Worm (Caenorhabditis elegans) whole organism, young adult: ENCODE data around the gene ZK813.1.

ENCODE experiments used
- F10E7.11 ChIP-seq: sonication (generic microtip); optimal IDR thresholded peaks from 2 replicates; lab custom pipeline; 2017; ENCODE audit warnings: mild to moderate bottlenecking, missing genetic modification characterization, moderate library complexity, missing compliant biosample characterization
- F33H1.4 ChIP-seq: fragments of 200-800 bp; sonication (Bioruptor generic); IDR thresholded peaks from 2 replicates; pipeline ENCODE4 v1.3.6; 2022; ENCODE audit warnings: missing genetic modification reagents, missing genetic modification characterization, missing compliant biosample characterization
- F39B2.1 ChIP-seq: fragments of 200-800 bp; sonication (Bioruptor generic); IDR thresholded peaks from 2 replicates; pipeline ENCODE4 v1.3.6; 2022; ENCODE audit warnings: missing genetic modification reagents, missing genetic modification characterization, missing compliant biosample characterization
- F55B11.4 ChIP-seq: sonication (generic microtip); optimal IDR thresholded peaks from 2 replicates; lab custom pipeline; 2016; ENCODE audit warnings: missing compliant biosample characterization, missing genetic modification characterization, borderline replicate concordance; ENCODE audit not compliant: insufficient read depth
- F57C9.4 ChIP-seq: sonication (generic microtip); optimal IDR thresholded peaks from 2 replicates; lab custom pipeline; 2017; ENCODE audit warnings: mild to moderate bottlenecking, missing genetic modification characterization, missing compliant biosample characterization
- T07F8.4 ChIP-seq: sonication (generic microtip); optimal IDR thresholded peaks from 2 replicates; lab custom pipeline; 2016; ENCODE audit warnings: mild to moderate bottlenecking, missing genetic modification characterization, moderate library complexity, missing compliant biosample characterization
- Y53F4B.3 ChIP-seq: fragments of 200-800 bp; sonication (Bioruptor generic); IDR thresholded peaks from 2 replicates; pipeline ENCODE4 v1.3.6; 2022; ENCODE audit warnings: missing genetic modification reagents, missing genetic modification characterization, missing compliant biosample characterization
- Y53G8AR.9 ChIP-seq: fragments of 200-800 bp; sonication (Bioruptor generic); conservative IDR thresholded peaks from 2 replicates; pipeline ENCODE4 v1.3.6; 2022; ENCODE audit warnings: missing genetic modification reagents, missing genetic modification characterization, missing compliant biosample characterization
- Y67H2A.10 ChIP-seq: fragments of 200-800 bp; sonication (Bioruptor generic); conservative IDR thresholded peaks from 2 replicates; pipeline ENCODE4 v1.3.6; 2022; ENCODE audit warnings: missing genetic modification reagents, missing genetic modification characterization, missing compliant biosample characterization
- Y79H2A.3 ChIP-seq: fragments of 200-800 bp; sonication (Bioruptor generic); conservative IDR thresholded peaks from 2 replicates; pipeline ENCODE4 v1.3.6; 2022; ENCODE audit warnings: missing genetic modification reagents, missing genetic modification characterization, missing compliant biosample characterization
- ZK185.1 ChIP-seq: sonication (generic microtip); optimal IDR thresholded peaks from 2 replicates; lab custom pipeline; 2016; ENCODE audit warnings: mild to moderate bottlenecking, missing genetic modification characterization, missing compliant biosample characterization; ENCODE audit not compliant: poor library complexity, severe bottlenecking
- akir-1 ChIP-seq: fragments of 200-800 bp; sonication (Bioruptor generic); optimal IDR thresholded peaks from 2 replicates; lab custom pipeline; 2018; ENCODE audit warnings: mild to moderate bottlenecking, missing genetic modification characterization, moderate library complexity, missing compliant biosample characterization
- ama-1 ChIP-seq, 3 experiments: fragments of 150-350 bp in 1 of 3; sonication (generic microtip) in 2 of 3; optimal IDR thresholded peaks; 2 replicates each; lab custom pipeline; 2014 to 2018; ENCODE audit warnings: missing biosample characterization in 2 of 3, missing genetic modification characterization in 2 of 3, missing genetic modification reagents in 2 of 3
- atf-7 ChIP-seq: sonication (generic microtip); optimal IDR thresholded peaks from 2 replicates; lab custom pipeline; 2017; ENCODE audit warnings: mild to moderate bottlenecking, missing genetic modification characterization, missing compliant biosample characterization
- attf-3 ChIP-seq: fragments of 200-800 bp; sonication (Bioruptor generic); conservative IDR thresholded peaks from 2 replicates; pipeline ENCODE4 v1.3.6; 2022; ENCODE audit warnings: missing genetic modification reagents, missing genetic modification characterization, missing compliant biosample characterization
- bed-1 ChIP-seq: fragments of 200-800 bp; sonication (Bioruptor generic); IDR thresholded peaks from 2 replicates; pipeline ENCODE4 v1.3.6; 2022; ENCODE audit warnings: missing genetic modification reagents, missing genetic modification characterization, missing compliant biosample characterization
- bed-2 ChIP-seq: fragments of 200-800 bp; sonication (Bioruptor generic); IDR thresholded peaks from 2 replicates; pipeline ENCODE4 v1.3.6; 2022; ENCODE audit warnings: missing genetic modification reagents, missing genetic modification characterization, missing compliant biosample characterization
- ceh-27 ChIP-seq: fragments of 200-800 bp; sonication (Bioruptor generic); optimal IDR thresholded peaks from 2 replicates; lab custom pipeline; 2018; ENCODE audit warnings: mild to moderate bottlenecking, missing genetic modification characterization, moderate library complexity, missing compliant biosample characterization
- ceh-40 ChIP-seq: fragments of 200-800 bp; sonication (Bioruptor generic); IDR thresholded peaks from 2 replicates; pipeline ENCODE4 v1.3.6; 2022; ENCODE audit warnings: missing genetic modification characterization, missing compliant biosample characterization
- ceh-91 ChIP-seq: fragments of 200-800 bp; sonication (Bioruptor generic); IDR thresholded peaks from 2 replicates; pipeline ENCODE4 v1.3.6; 2022; ENCODE audit warnings: missing genetic modification reagents, missing genetic modification characterization, missing compliant biosample characterization
- chd-7 ChIP-seq: sonication (generic microtip); optimal IDR thresholded peaks from 2 replicates; lab custom pipeline; 2016; ENCODE audit warnings: mild to moderate bottlenecking, missing genetic modification characterization, moderate library complexity, missing compliant biosample characterization
- egl-18 ChIP-seq: fragments of 200-800 bp; sonication (Bioruptor generic); IDR thresholded peaks from 2 replicates; pipeline ENCODE4 v1.3.6; 2022; ENCODE audit warnings: missing genetic modification reagents, missing genetic modification characterization, missing compliant biosample characterization
- gei-17 ChIP-seq: fragments of 200-800 bp; sonication (Bioruptor generic); optimal IDR thresholded peaks from 2 replicates; lab custom pipeline; 2018; ENCODE audit warnings: mild to moderate bottlenecking, missing genetic modification characterization, missing compliant biosample characterization
- hlh-12 ChIP-seq: sonication (generic microtip); optimal IDR thresholded peaks from 2 replicates; lab custom pipeline; 2016; ENCODE audit warnings: missing genetic modification characterization, missing compliant biosample characterization
- hlh-26 ChIP-seq: fragments of 200-800 bp; sonication (Bioruptor generic); conservative IDR thresholded peaks from 2 replicates; pipeline ENCODE4 v1.3.6; 2022; ENCODE audit warnings: missing genetic modification reagents, missing genetic modification characterization, missing compliant biosample characterization
- hmg-1.2 ChIP-seq: fragments of 200-800 bp; sonication (Bioruptor generic); IDR thresholded peaks from 2 replicates; pipeline ENCODE4 v1.3.6; 2022; ENCODE audit warnings: missing genetic modification reagents, missing genetic modification characterization, missing compliant biosample characterization
- let-607 ChIP-seq, 2 experiments: fragments of 200-800 bp in 1 of 2; sonication (Bioruptor generic) in 1 of 2; sonication (generic microtip) in 1 of 2; optimal IDR thresholded peaks; 2 replicates each; lab custom pipeline; 2016 to 2018; ENCODE audit warnings: mild to moderate bottlenecking in 2 of 2, missing compliant biosample characterization in 2 of 2, missing genetic modification characterization in 2 of 2, moderate library complexity in 2 of 2, missing genotype in 1 of 2
- lsy-27 ChIP-seq: sonication (generic microtip); optimal IDR thresholded peaks from 2 replicates; lab custom pipeline; 2017; ENCODE audit warnings: missing genetic modification characterization, mild to moderate bottlenecking, missing compliant biosample characterization, antibody characterized with exemption, missing genotype, borderline replicate concordance; ENCODE audit not compliant: insufficient read depth
- madf-8 ChIP-seq: fragments of 200-800 bp; sonication (Bioruptor generic); conservative IDR thresholded peaks from 2 replicates; pipeline ENCODE4 v1.3.6; 2022; ENCODE audit warnings: missing genetic modification reagents, missing genetic modification characterization, missing compliant biosample characterization
- mel-28 ChIP-seq: sonication (generic microtip); optimal IDR thresholded peaks from 2 replicates; lab custom pipeline; 2016; ENCODE audit warnings: borderline replicate concordance, mild to moderate bottlenecking, missing genetic modification characterization, missing compliant biosample characterization
- mes-4 ChIP-seq: sonication (generic microtip); optimal IDR thresholded peaks from 2 replicates; lab custom pipeline; 2016; ENCODE audit warnings: missing genotype, missing genetic modification characterization, missing compliant biosample characterization
- nhr-120 ChIP-seq: fragments of 200-800 bp; sonication (Bioruptor generic); IDR thresholded peaks from 2 replicates; pipeline ENCODE4 v1.3.6; 2022; ENCODE audit warnings: missing genetic modification characterization, missing compliant biosample characterization
- nhr-179 ChIP-seq: sonication (generic microtip); optimal IDR thresholded peaks from 2 replicates; lab custom pipeline; 2016; ENCODE audit warnings: mild to moderate bottlenecking, missing genetic modification characterization, missing compliant biosample characterization
- nhr-80 ChIP-seq: sonication (generic microtip); optimal IDR thresholded peaks from 2 replicates; lab custom pipeline; 2016; ENCODE audit warnings: missing genetic modification characterization, missing compliant biosample characterization
- pbrm-1 ChIP-seq: fragments of 200-800 bp; sonication (Bioruptor generic); IDR thresholded peaks from 2 replicates; pipeline ENCODE4 v1.3.6; 2022; ENCODE audit warnings: missing genetic modification reagents, missing genetic modification characterization, missing compliant biosample characterization
- repo-1 ChIP-seq: sonication (generic microtip); optimal IDR thresholded peaks from 2 replicates; lab custom pipeline; 2017; ENCODE audit warnings: mild to moderate bottlenecking, missing genetic modification characterization, missing compliant biosample characterization
- rpc-1 ChIP-seq, 2 experiments: fragments of 150-350 bp in 1 of 2; sonication (generic microtip) in 1 of 2; optimal IDR thresholded peaks; 2 replicates each; lab custom pipeline; 2014 to 2018; ENCODE audit warnings: missing biosample characterization in 1 of 2, missing genetic modification characterization in 1 of 2, missing genetic modification reagents in 1 of 2, missing genotype in 1 of 2
- sea-2 ChIP-seq: fragments of 200-800 bp; sonication (Bioruptor generic); IDR thresholded peaks from 2 replicates; pipeline ENCODE4 v1.3.6; 2022; ENCODE audit warnings: missing genetic modification characterization, missing compliant biosample characterization
- tbx-9 ChIP-seq: sonication (generic microtip); optimal IDR thresholded peaks from 2 replicates; lab custom pipeline; 2016; ENCODE audit warnings: borderline replicate concordance, missing genetic modification characterization, inconsistent platforms, missing compliant biosample characterization
- ztf-22 ChIP-seq: fragments of 200-800 bp; sonication (Bioruptor generic); optimal IDR thresholded peaks from 2 replicates; lab custom pipeline; 2018; ENCODE audit warnings: mild to moderate bottlenecking, missing genetic modification characterization, moderate library complexity, missing compliant biosample characterization
- ztf-25 ChIP-seq: fragments of 200-800 bp; sonication (Bioruptor generic); IDR thresholded peaks from 2 replicates; pipeline ENCODE4 v1.3.6; 2022; ENCODE audit warnings: missing genetic modification reagents, missing genetic modification characterization, missing compliant biosample characterization
- ztf-26 ChIP-seq: sonication (generic microtip); optimal IDR thresholded peaks from 2 replicates; lab custom pipeline; 2017; ENCODE audit warnings: missing genetic modification characterization, missing compliant biosample characterization

ZK813.1 gene

DNA sequence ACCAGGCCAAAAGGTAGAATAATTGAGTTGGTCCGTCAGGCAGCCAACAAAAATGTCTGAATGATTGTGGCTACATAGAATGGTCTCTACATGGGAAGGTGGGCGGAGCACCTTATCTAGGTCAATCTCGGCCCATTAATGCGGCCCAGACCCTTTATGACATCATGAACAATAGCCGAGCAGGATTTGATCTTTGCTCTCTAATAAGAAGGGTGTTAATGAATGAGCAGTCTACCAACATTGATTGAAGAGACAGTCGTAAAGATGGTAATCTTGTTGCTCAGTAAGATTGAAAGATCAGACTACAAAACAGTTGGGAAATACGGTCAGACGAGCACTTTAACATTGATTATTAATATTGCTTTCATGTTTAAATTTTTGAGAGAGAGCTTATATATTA is 45.7 kb upstream of the ZK813.1 start:
- no peak for TF ChIP-seq attf-3 (GFP tag; lab: Robert Waterston, UW)
- TF ChIP-seq F57C9.4 (tag; lab: Kevin White, UChicago): no peak
- no peak for TF ChIP-seq madf-8 (GFP tag; lab: Robert Waterston, UW)
- TF ChIP-seq ceh-91 (GFP tag; lab: Robert Waterston, UW): no peak
- TF ChIP-seq, all 124 proteins: peak for 0

DNA sequence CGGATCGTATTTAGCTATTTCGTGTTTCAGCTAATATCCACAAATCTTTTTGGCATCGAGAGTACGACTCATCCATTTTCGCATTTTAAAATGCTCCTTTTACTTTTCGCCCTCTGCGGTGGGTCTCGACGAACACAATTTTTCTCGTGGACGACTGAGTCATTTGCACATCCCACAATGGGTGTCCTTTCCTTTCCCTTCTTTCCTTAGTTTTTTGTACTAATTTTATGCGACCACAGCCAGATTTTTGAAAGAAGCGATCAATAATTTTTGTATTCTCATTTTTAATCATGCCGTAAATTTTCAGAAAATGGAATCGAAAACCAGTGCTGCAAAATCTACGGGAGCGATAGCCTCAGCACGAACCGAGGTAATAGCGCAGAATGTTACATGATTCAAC is 44.4 kb upstream of the ZK813.1 start, which contains the start of gene C04F6.9:
Gene C04F6.9, plus strand, starts transcription at position 301 of the 400 bp plus-strand sequence.
- TF ChIP-seq F33H1.4 (GFP tag; lab: Robert Waterston, UW) (no peak), Y79H2A.3 (GFP tag; lab: Robert Waterston, UW) (no peak), Y53F4B.3 (no peak), bed-2 (no peak), tbx-9 (tag; lab: Kevin White, UChicago) (no peak), Y53G8AR.9 (no peak), nhr-120 (GFP tag; lab: Robert Waterston, UW) (no peak), sea-2 (GFP tag; lab: Robert Waterston, UW) (no peak), egl-18 (GFP tag; lab: Robert Waterston, UW) (no peak), mes-4 (tag; lab: Kevin White, UChicago) (no peak), repo-1 (no peak), T07F8.4 (no peak), F39B2.1 (GFP tag; lab: Robert Waterston, UW) (no peak), lsy-27 (tag; lab: Kevin White, UChicago) (no peak), pbrm-1 (GFP tag; lab: Robert Waterston, UW) (no peak)

DNA sequence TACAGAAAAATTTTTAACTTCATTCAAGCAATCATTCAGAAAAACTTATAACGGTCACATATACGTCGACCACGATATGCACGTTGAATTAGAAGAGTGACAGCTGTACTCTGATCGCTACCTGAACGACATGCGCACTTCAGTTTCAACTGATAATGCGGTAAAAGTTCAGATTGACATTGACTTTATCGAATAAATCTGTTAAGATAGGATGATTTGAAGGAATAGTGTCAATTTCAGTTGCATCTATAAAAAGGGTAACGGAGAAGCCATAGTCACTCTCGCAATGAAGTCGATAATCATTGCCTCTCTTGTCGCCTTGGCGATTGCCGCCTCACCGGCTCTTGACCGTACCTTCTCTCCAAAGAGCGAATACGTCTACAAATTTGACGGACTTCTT is 42.9 kb upstream of the ZK813.1 start, which contains the start of gene vit-5:
Gene vit-5, plus strand, starts transcription at position 277 of the 400 bp plus-strand sequence.
- no peak for TF ChIP-seq T07F8.4
- no peak for TF ChIP-seq ceh-40 (GFP tag; lab: Robert Waterston, UW)
- TF ChIP-seq nhr-80 (tag; lab: Kevin White, UChicago): peak; percentile 83
- TF ChIP-seq let-607 (tag; optimal IDR thresholded peaks at IDR 0.05; lab: Kevin White, UChicago): peak in 1 of 2 experiments; percentile 69
- peak; percentile 56 for TF ChIP-seq chd-7
- TF ChIP-seq F10E7.11 (tag; lab: Kevin White, UChicago): no peak
- no peak for TF ChIP-seq hlh-26
- TF ChIP-seq ceh-91 (GFP tag; lab: Robert Waterston, UW): no peak
- no peak for TF ChIP-seq ZK185.1
- no peak for TF ChIP-seq ztf-26 (tag; lab: Kevin White, UChicago)
- peak; percentile 66 for TF ChIP-seq atf-7 (tag; lab: Kevin White, UChicago)
- no peak for TF ChIP-seq mel-28 (tag; lab: Kevin White, UChicago)
- TF ChIP-seq nhr-179: no peak
- no peak for TF ChIP-seq ama-1 (optimal IDR thresholded peaks at IDR 0.05; lab: Kevin White, UChicago)
- TF ChIP-seq ama-1 (GFP tag; optimal IDR thresholded peaks at IDR 0.05; lab: Kevin White, UChicago): no peak
- no peak for TF ChIP-seq gei-17 (GFP tag; lab: Kevin White, UChicago)
- no peak for TF ChIP-seq akir-1 (GFP tag; lab: Kevin White, UChicago)
- TF ChIP-seq bed-1 (GFP tag; lab: Robert Waterston, UW): no peak
- TF ChIP-seq hlh-12 (tag; lab: Kevin White, UChicago): no peak
- no peak for TF ChIP-seq F55B11.4
- no peak for TF ChIP-seq ztf-25 (GFP tag; lab: Robert Waterston, UW)
- no peak for TF ChIP-seq lsy-27 (tag; lab: Kevin White, UChicago)
- no peak for TF ChIP-seq rpc-1 (optimal IDR thresholded peaks at IDR 0.05; lab: Kevin White, UChicago)
- TF ChIP-seq rpc-1 (tag; optimal IDR thresholded peaks at IDR 0.05; lab: Kevin White, UChicago): no peak
- no peak for TF ChIP-seq sea-2 (GFP tag; lab: Robert Waterston, UW)
- peak; percentile 58 for TF ChIP-seq ztf-22 (GFP tag; lab: Kevin White, UChicago)
- no peak for TF ChIP-seq Y67H2A.10 (GFP tag; lab: Robert Waterston, UW)
- TF ChIP-seq ceh-27 (GFP tag; lab: Kevin White, UChicago): no peak
- TF ChIP-seq hmg-1.2 (GFP tag; lab: Robert Waterston, UW): no peak
